Fruit fly (Drosophila melanogaster) whole organism, embryonic: ENCODE results near the gene aux.

Experiments
- Awh ChIP-seq: fragments of 200-800 bp; sonication (Bioruptor generic); IDR thresholded peaks from 2 replicates; pipeline ENCODE4, ENCODE4 v1.3.6; 2022; ENCODE audit warnings: missing biosample characterization, missing genetic modification characterization
- BtbVII ChIP-seq: fragments of 200-800 bp; sonication (Bioruptor generic); optimal IDR thresholded peaks from 3 replicates; lab custom pipeline; 2017; ENCODE audit warnings: missing biosample characterization, mild to moderate bottlenecking, missing genetic modification characterization
- CG1602 ChIP-seq: fragments of 200-800 bp; sonication (Bioruptor generic); optimal IDR thresholded peaks from 3 replicates; lab custom pipeline; 2016; ENCODE audit warnings: missing biosample characterization, missing genetic modification characterization

DNA sequence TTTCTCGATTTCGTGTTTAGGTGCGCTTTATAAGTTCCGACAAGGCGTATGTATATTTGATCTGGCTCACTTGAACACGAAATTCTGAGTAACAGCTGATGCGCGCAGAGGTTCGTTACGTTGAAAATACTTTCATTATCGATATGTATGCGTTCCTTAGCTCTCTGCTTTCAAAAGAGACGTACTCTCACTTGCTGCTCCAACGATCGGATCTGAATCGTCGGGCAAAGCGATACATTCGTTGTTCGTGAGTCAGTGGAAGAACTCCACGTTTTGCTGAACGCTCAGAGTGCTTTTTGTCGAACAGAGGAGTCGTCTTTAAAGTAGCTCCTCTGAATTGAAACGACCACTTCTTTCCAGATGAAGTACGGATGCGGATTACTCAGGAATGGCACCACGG lies 14.5 kb upstream of the aux start, which contains the start of gene beta-Man:
- no peak for TF ChIP-seq BtbVII (GFP tag; lab: Kevin White, UChicago)
- no peak for TF ChIP-seq CG1602
- TF ChIP-seq Awh (GFP tag; lab: Robert Waterston, UW) = no peak
